Fruit fly (Drosophila melanogaster) whole organism, embryonic: ENCODE results near the gene be.

Experiments
- B-H2 ChIP-seq: fragments of 200-800 bp; sonication (Bioruptor generic); optimal IDR thresholded peaks from 2 replicates; lab custom pipeline; 2018; ENCODE audit warnings: missing biosample characterization, mild to moderate bottlenecking, missing genetic modification characterization
- CG10654 ChIP-seq: fragments of 200-800 bp; sonication (Bioruptor generic); optimal IDR thresholded peaks from 2 replicates; lab custom pipeline; 2016; ENCODE audit warnings: missing biosample characterization, missing genetic modification characterization
- CG12391 ChIP-seq: fragments of 200-800 bp; sonication (Bioruptor generic); optimal IDR thresholded peaks from 3 replicates; lab custom pipeline; 2018; ENCODE audit warnings: missing biosample characterization, mild to moderate bottlenecking, missing genetic modification characterization, moderate library complexity
- CG13894 ChIP-seq: fragments of 200-800 bp; sonication (Bioruptor generic); optimal IDR thresholded peaks from 3 replicates; lab custom pipeline; 2018; ENCODE audit warnings: missing biosample characterization, mild to moderate bottlenecking, missing genetic modification characterization, moderate library complexity
- CG14710 ChIP-seq: fragments of 200-800 bp; sonication (Bioruptor generic); optimal IDR thresholded peaks from 3 replicates; lab custom pipeline; 2019; ENCODE audit warnings: missing biosample characterization, mild to moderate bottlenecking, missing genetic modification characterization, moderate library complexity
- CG15479 ChIP-seq: fragments of 200-800 bp; sonication (Bioruptor generic); optimal IDR thresholded peaks from 3 replicates; lab custom pipeline; 2019; ENCODE audit warnings: missing biosample characterization, mild to moderate bottlenecking, missing genetic modification characterization, moderate library complexity
- CG15696 ChIP-seq: fragments of 200-800 bp; sonication (Bioruptor generic); optimal IDR thresholded peaks from 2 replicates; lab custom pipeline; 2019; ENCODE audit warnings: missing biosample characterization, mild to moderate bottlenecking, missing genetic modification characterization, moderate library complexity
- CG17328 ChIP-seq: fragments of 200-800 bp; sonication (Bioruptor generic); IDR thresholded peaks from 2 replicates; pipeline ENCODE4 v1.3.6; 2022; ENCODE audit warnings: missing biosample characterization, missing genetic modification characterization
- CG17359 ChIP-seq: fragments of 200-800 bp; sonication (Bioruptor generic); optimal IDR thresholded peaks from 3 replicates; lab custom pipeline; 2018; ENCODE audit warnings: missing biosample characterization, mild to moderate bottlenecking, missing genetic modification characterization, moderate library complexity
- CG17385 ChIP-seq: fragments of 200-800 bp; sonication (Bioruptor generic); optimal IDR thresholded peaks from 3 replicates; lab custom pipeline; 2018; ENCODE audit warnings: missing biosample characterization, mild to moderate bottlenecking, missing genetic modification characterization
- CG2712 ChIP-seq: fragments of 200-800 bp; optimal IDR thresholded peaks from 3 replicates; lab custom pipeline; 2019; ENCODE audit warnings: missing biosample characterization, mild to moderate bottlenecking, missing genetic modification characterization, moderate library complexity
- CG2889 ChIP-seq: fragments of 200-800 bp; sonication (Bioruptor generic); IDR thresholded peaks from 3 replicates; pipeline ENCODE4 v1.3.6; 2022; ENCODE audit warnings: missing biosample characterization, missing genetic modification characterization
- CG3163 ChIP-seq: fragments of 200-800 bp; sonication (Bioruptor generic); optimal IDR thresholded peaks from 3 replicates; lab custom pipeline; 2016; ENCODE audit warnings: missing biosample characterization, missing genetic modification characterization
- CG32767 ChIP-seq: fragments of 200-800 bp; sonication (Bioruptor generic); IDR thresholded peaks from 2 replicates; pipeline ENCODE4 v1.3.6; 2022; ENCODE audit warnings: missing biosample characterization, missing genetic modification characterization
- CG34422 ChIP-seq: fragments of 200-800 bp; sonication (Bioruptor generic); IDR thresholded peaks from 3 replicates; pipeline ENCODE4 v1.3.6; 2022; ENCODE audit warnings: missing biosample characterization, missing genetic modification characterization
- CG3838 ChIP-seq: fragments of 200-800 bp; sonication (Bioruptor generic); optimal IDR thresholded peaks from 3 replicates; lab custom pipeline; 2016; ENCODE audit warnings: missing biosample characterization, missing genetic modification characterization
- CG5180 ChIP-seq: fragments of 200-800 bp; sonication (Bioruptor generic); optimal IDR thresholded peaks from 3 replicates; lab custom pipeline; 2017; ENCODE audit warnings: missing biosample characterization, missing genetic modification characterization, mild to moderate bottlenecking, moderate library complexity, missing genetic modification reagents
- CG6254 ChIP-seq: fragments of 200-800 bp; sonication (Bioruptor generic); optimal IDR thresholded peaks from 3 replicates; lab custom pipeline; 2017; ENCODE audit warnings: mild to moderate bottlenecking, missing biosample characterization, missing genetic modification reagents, missing genetic modification characterization
- CG7271 ChIP-seq: fragments of 200-800 bp; sonication (Bioruptor generic); optimal IDR thresholded peaks from 2 replicates; lab custom pipeline; 2018; ENCODE audit warnings: missing biosample characterization, mild to moderate bottlenecking, missing genetic modification characterization, moderate library complexity
- CG7357 ChIP-seq: fragments of 200-800 bp; sonication (Bioruptor generic); IDR thresholded peaks from 3 replicates; pipeline ENCODE4 v1.3.6; 2022; ENCODE audit warnings: missing biosample characterization, missing genetic modification characterization
- CG8359 ChIP-seq: fragments of 200-800 bp; sonication (Bioruptor generic); optimal IDR thresholded peaks from 2 replicates; lab custom pipeline; 2017; ENCODE audit warnings: missing biosample characterization, mild to moderate bottlenecking, missing genetic modification characterization, borderline replicate concordance
- CG9932 ChIP-seq: fragments of 200-800 bp; sonication (Bioruptor generic); IDR thresholded peaks from 2 replicates; pipeline ENCODE4 v1.3.6; 2022; ENCODE audit warnings: missing biosample characterization, missing genetic modification characterization
- CkIIα-i1 ChIP-seq: fragments of 200-800 bp; sonication (Bioruptor generic); IDR thresholded peaks from 2 replicates; pipeline ENCODE4 v1.3.6; 2022; ENCODE audit warnings: missing biosample characterization, missing genetic modification characterization
- CrebB ChIP-seq: fragments of 200-800 bp; sonication (Bioruptor generic); optimal IDR thresholded peaks from 3 replicates; lab custom pipeline; 2018; ENCODE audit warnings: missing biosample characterization, mild to moderate bottlenecking, missing genetic modification characterization
- D19B ChIP-seq: fragments of 200-800 bp; sonication (Bioruptor generic); optimal IDR thresholded peaks from 2 replicates; lab custom pipeline; 2017; ENCODE audit warnings: missing biosample characterization, mild to moderate bottlenecking, missing genetic modification characterization
- Dad ChIP-seq: fragments of 200-800 bp; sonication (Bioruptor generic); optimal IDR thresholded peaks from 3 replicates; lab custom pipeline; 2016; ENCODE audit warnings: missing biosample characterization, missing genetic modification characterization
- Dip3 ChIP-seq: fragments of 200-800 bp; sonication (Bioruptor generic); optimal IDR thresholded peaks from 3 replicates; lab custom pipeline; 2016; ENCODE audit warnings: missing biosample characterization, missing genetic modification characterization
- E2f1 ChIP-seq: fragments of 200-800 bp; sonication (Bioruptor generic); IDR thresholded peaks from 2 replicates; pipeline ENCODE4 v1.3.6; 2022; ENCODE audit warnings: missing biosample characterization, missing genetic modification characterization
- Ets65A ChIP-seq: fragments of 200-800 bp; sonication (Bioruptor generic); peaks from one replicate; lab custom pipeline; 2016; ENCODE audit warnings: missing biosample characterization, missing genetic modification characterization
- H15 ChIP-seq: fragments of 200-800 bp; sonication (Bioruptor generic); IDR thresholded peaks from 3 replicates; pipeline ENCODE4 v1.3.6; 2022; ENCODE audit warnings: missing biosample characterization, missing genetic modification characterization
- HLHmδ ChIP-seq: fragments of 200-800 bp; sonication (Bioruptor generic); optimal IDR thresholded peaks from 2 replicates; lab custom pipeline; 2018; ENCODE audit warnings: missing biosample characterization, mild to moderate bottlenecking, missing genetic modification characterization, moderate library complexity
- Hr51 ChIP-seq, 2 experiments: fragments of 200-800 bp; sonication (Bioruptor generic); optimal IDR thresholded peaks; 2 replicates in 1 of 2; 3 replicates in 1 of 2; lab custom pipeline; 2016 to 2018; ENCODE audit warnings: missing biosample characterization in 2 of 2, missing genetic modification characterization in 2 of 2, mild to moderate bottlenecking in 1 of 2, moderate library complexity in 1 of 2
- Lpt ChIP-seq: fragments of >200 bp; optimal IDR thresholded peaks from 2 replicates; lab custom pipeline; 2018; ENCODE audit warnings: missing biosample characterization, missing genetic modification characterization
- NfI ChIP-seq: fragments of 200-800 bp; sonication (Bioruptor generic); optimal IDR thresholded peaks from 3 replicates; lab custom pipeline; 2018; ENCODE audit warnings: missing biosample characterization, mild to moderate bottlenecking, missing genetic modification characterization, moderate library complexity
- Side ChIP-seq: fragments of 200-800 bp; sonication (Bioruptor generic); optimal IDR thresholded peaks from 2 replicates; lab custom pipeline; 2016; ENCODE audit warnings: missing biosample characterization, missing genetic modification characterization
- ato ChIP-seq: fragments of 200-800 bp; sonication (Bioruptor generic); IDR thresholded peaks from 2 replicates; pipeline ENCODE4 v1.3.6; 2022; ENCODE audit warnings: missing biosample characterization, missing genetic modification characterization; ENCODE audit not compliant: partially characterized antibody
- bcd ChIP-seq: fragments of 200-800 bp; sonication (Bioruptor generic); optimal IDR thresholded peaks from 2 replicates; lab custom pipeline; 2017; ENCODE audit warnings: missing biosample characterization, mild to moderate bottlenecking, missing genetic modification characterization
- cg ChIP-seq: fragments of 200-800 bp; sonication (Bioruptor generic); optimal IDR thresholded peaks from 3 replicates; lab custom pipeline; 2019; ENCODE audit warnings: missing biosample characterization, mild to moderate bottlenecking, missing genetic modification characterization, moderate library complexity
- da ChIP-seq: fragments of 200-800 bp; sonication (Bioruptor generic); optimal IDR thresholded peaks from 2 replicates; lab custom pipeline; 2016; ENCODE audit warnings: missing biosample characterization, missing genetic modification characterization
- h ChIP-seq: fragments of >200 bp; optimal IDR thresholded peaks from 2 replicates; lab custom pipeline; 2017
- jumu ChIP-seq: fragments of 200-800 bp; sonication (Bioruptor generic); optimal IDR thresholded peaks from 3 replicates; lab custom pipeline; 2016; ENCODE audit warnings: missing biosample characterization, missing genetic modification characterization
- kah ChIP-seq: fragments of 200-800 bp; sonication (Bioruptor generic); optimal IDR thresholded peaks from 2 replicates; lab custom pipeline; 2018; ENCODE audit warnings: missing biosample characterization, mild to moderate bottlenecking, missing genetic modification characterization
- sima ChIP-seq: fragments of 200-800 bp; sonication (Bioruptor generic); optimal IDR thresholded peaks from 2 replicates; lab custom pipeline; 2016; ENCODE audit warnings: missing biosample characterization, missing genetic modification characterization
- sisA ChIP-seq: fragments of 200-800 bp; sonication (Bioruptor generic); IDR thresholded peaks from 2 replicates; pipeline ENCODE4 v1.3.6; 2022; ENCODE audit warnings: missing biosample characterization, missing genetic modification characterization
- slp2 ChIP-seq: fragments of 200-800 bp; sonication (Bioruptor generic); optimal IDR thresholded peaks from 2 replicates; lab custom pipeline; 2016; ENCODE audit warnings: missing biosample characterization, missing genetic modification characterization
- tin ChIP-seq: fragments of 200-800 bp; sonication (Bioruptor generic); optimal IDR thresholded peaks from 3 replicates; lab custom pipeline; 2016; ENCODE audit warnings: missing biosample characterization, missing genetic modification characterization
- tll ChIP-seq, 2 experiments: fragments of 200-800 bp in 1 of 2; fragments of >200 bp in 1 of 2; sonication (Bioruptor generic) in 1 of 2; optimal IDR thresholded peaks; 2 replicates each; lab custom pipeline; 2017 to 2019; ENCODE audit warnings: missing biosample characterization in 2 of 2, missing genetic modification characterization in 2 of 2, mild to moderate bottlenecking in 1 of 2, moderate library complexity in 1 of 2
- yki ChIP-seq: fragments of >200 bp; optimal IDR thresholded peaks from 3 replicates; lab custom pipeline; 2018
- zen2 ChIP-seq: fragments of 200-800 bp; sonication (Bioruptor generic); IDR thresholded peaks from 3 replicates; pipeline ENCODE4 v1.3.6; 2022; ENCODE audit warnings: missing biosample characterization, missing genetic modification characterization; ENCODE audit not compliant: partially characterized antibody
- zfh2 ChIP-seq: fragments of 200-800 bp; sonication (Bioruptor generic); optimal IDR thresholded peaks from 2 replicates; lab custom pipeline; 2016; ENCODE audit warnings: missing biosample characterization, missing genetic modification characterization

be gene

DNA sequence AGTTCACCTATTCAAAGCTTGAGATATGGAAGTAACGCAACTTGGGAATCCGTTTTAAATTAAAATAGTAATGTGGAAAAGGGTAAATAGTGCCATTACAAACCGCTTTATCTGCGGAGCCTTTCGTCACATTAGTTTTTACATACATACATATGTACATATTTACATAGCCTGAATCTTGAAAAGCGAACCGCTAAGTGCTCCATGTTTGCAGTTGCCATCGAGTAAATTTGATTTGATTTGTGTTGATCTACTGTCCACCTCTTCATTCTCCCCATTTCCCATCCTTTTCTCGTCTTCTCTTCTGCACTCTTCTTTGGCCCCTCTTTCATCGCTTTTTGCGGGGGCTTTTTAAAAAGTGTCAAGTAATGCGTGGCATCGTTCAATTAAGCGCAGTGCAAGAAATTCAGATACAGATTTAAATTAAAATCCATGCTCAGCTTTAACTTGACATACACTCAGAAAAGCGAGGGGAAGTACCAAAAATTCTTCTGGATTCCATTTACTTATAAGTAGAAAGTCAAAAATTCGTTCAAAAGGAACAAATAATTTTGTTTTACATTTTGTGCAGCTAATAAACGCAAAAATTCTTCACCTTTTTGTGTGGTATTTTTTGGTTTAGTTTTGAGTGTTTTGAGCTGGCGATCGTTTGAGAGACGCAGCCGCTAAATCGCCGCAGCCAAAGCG, 18.9 kb downstream of the be start (continued):
- peak; percentile 72 for TF ChIP-seq CG3163 (GFP tag; lab: Kevin White, UChicago)
- TF ChIP-seq CG34422 (GFP tag; lab: Robert Waterston, UW): peak; percentile 36; the same call in 1 of the 3 replicates
- no peak for TF ChIP-seq CG2889 (GFP tag; lab: Robert Waterston, UW)
- TF ChIP-seq CG15479 (GFP tag; lab: Kevin White, UChicago): no peak
- peak; percentile 91 for TF ChIP-seq CrebB (tag; lab: Kevin White, UChicago)
- TF ChIP-seq Dad (GFP tag; lab: Kevin White, UChicago): peak; percentile 54
- peak; percentile 45 for TF ChIP-seq NfI (GFP tag; lab: Kevin White, UChicago)
- peak; percentile 74 for TF ChIP-seq CG14710
- peak; percentile 79 for TF ChIP-seq Side (GFP tag; lab: Kevin White, UChicago)
- TF ChIP-seq CG8359 (GFP tag; lab: Kevin White, UChicago): peak; percentile 71
- peak; percentile 77 for TF ChIP-seq CG17328
- TF ChIP-seq tll (GFP tag; optimal IDR thresholded peaks at IDR 0.05; lab: Kevin White, UChicago): no peak
- peak; percentile 77 for TF ChIP-seq kah (GFP tag; lab: Kevin White, UChicago)
- no peak for TF ChIP-seq h (lab: Kevin White, UChicago)
- TF ChIP-seq CG17385: peak; percentile 79
- TF ChIP-seq cg: no peak
- peak; percentile 94 for TF ChIP-seq CG17359 (tag; lab: Kevin White, UChicago)
- TF ChIP-seq CG2712 (tag; lab: Kevin White, UChicago): peak; percentile 64
- peak; percentile 78 for TF ChIP-seq CG3838 (GFP tag; lab: Kevin White, UChicago)
- peak; percentile 51 for TF ChIP-seq slp2 (GFP tag; lab: Kevin White, UChicago)
- no peak for TF ChIP-seq Lpt (GFP tag; lab: Kevin White, UChicago)
- TF ChIP-seq zen2 (GFP tag; lab: Robert Waterston, UW): no peak
- TF ChIP-seq jumu (GFP tag; lab: Kevin White, UChicago): no peak
- peak; percentile 87 for TF ChIP-seq CG5180 (GFP tag; lab: Kevin White, UChicago)
- peak; percentile 75 for TF ChIP-seq CG15696
- no peak for TF ChIP-seq zfh2
- TF ChIP-seq CG12391: peak; percentile 68
- no peak for TF ChIP-seq ato
- no peak for TF ChIP-seq H15
- TF ChIP-seq D19B (GFP tag; lab: Kevin White, UChicago): peak; percentile 15
- no peak for TF ChIP-seq sisA (GFP tag; lab: Robert Waterston, UW)
- peak; percentile 68 for TF ChIP-seq CG7271 (tag; lab: Kevin White, UChicago)
- TF ChIP-seq tin: peak; percentile 49
- TF ChIP-seq Hr51 (GFP tag; optimal IDR thresholded peaks at IDR 0.05; lab: Kevin White, UChicago): peak; percentile 52 to 57
- TF ChIP-seq CG9932 (GFP tag; lab: Robert Waterston, UW): peak; percentile 32; the same call in 1 of the 2 replicates
- TF ChIP-seq CG10654: peak; percentile 83
- TF ChIP-seq bcd (GFP tag; lab: Kevin White, UChicago): peak; percentile 79
- TF ChIP-seq CG7357 (GFP tag; lab: Robert Waterston, UW): peak; percentile 16; the same call in 1 of the 3 replicates
- peak; percentile 84 for TF ChIP-seq CG6254 (GFP tag; lab: Kevin White, UChicago)
- peak; percentile 50 for TF ChIP-seq sima (GFP tag; lab: Kevin White, UChicago)
- no peak for TF ChIP-seq yki (lab: Kevin White, UChicago)
- TF ChIP-seq HLHmδ (GFP tag; lab: Kevin White, UChicago): peak; percentile 91
- peak; percentile 48; the same call in 1 of the 2 replicates for TF ChIP-seq E2f1
- peak; percentile 68 for TF ChIP-seq da (GFP tag; lab: Kevin White, UChicago)
- peak; percentile 15 for TF ChIP-seq Dip3 (GFP tag; lab: Kevin White, UChicago)
- peak; percentile 40 for TF ChIP-seq B-H2 (GFP tag; lab: Kevin White, UChicago)
- TF ChIP-seq CG13894 (tag; lab: Kevin White, UChicago): peak; percentile 45
- TF ChIP-seq CG32767 (GFP tag; lab: Robert Waterston, UW): peak; percentile 60
- TF ChIP-seq CkIIα-i1 (GFP tag; lab: Robert Waterston, UW): peak; percentile 44; the same call in 1 of the 2 replicates
- TF ChIP-seq Ets65A (GFP tag; lab: Kevin White, UChicago): peak; percentile 17
